Fruit fly (Drosophila melanogaster) whole organism, wandering third instar larva: ENCODE results near the gene CG1628.

Experiments used
- Abd-B ChIP-seq: fragments of >200 bp; optimal IDR thresholded peaks from 2 replicates; lab custom pipeline; 2017; ENCODE audit warnings: missing biosample characterization, missing genetic modification characterization
- CG32264 ChIP-seq: fragments of 200-800 bp; sonication (Bioruptor generic); optimal IDR thresholded peaks from 2 replicates; lab custom pipeline; 2016; ENCODE audit warnings: missing biosample characterization, missing genetic modification characterization
- Hnf4 ChIP-seq: fragments of 200-800 bp; sonication (Bioruptor generic); optimal IDR thresholded peaks from 2 replicates; lab custom pipeline; 2016; ENCODE audit warnings: missing biosample characterization, mild to moderate bottlenecking, missing genetic modification characterization
- Jra ChIP-seq: sonication (Bioruptor generic); optimal IDR thresholded peaks from 2 replicates; lab custom pipeline; 2016; ENCODE audit warnings: missing biosample characterization, missing genetic modification characterization
- br ChIP-seq: fragments of 200-800 bp; sonication (Bioruptor generic); optimal IDR thresholded peaks from 2 replicates; lab custom pipeline; 2016; ENCODE audit warnings: missing biosample characterization, missing genetic modification characterization
- dmrt93B ChIP-seq: fragments of 200-800 bp; sonication (Bioruptor generic); optimal IDR thresholded peaks from 2 replicates; lab custom pipeline; 2018; ENCODE audit warnings: missing biosample characterization, mild to moderate bottlenecking, missing genetic modification characterization
- pan ChIP-seq: fragments of >200 bp; optimal IDR thresholded peaks from 2 replicates; lab custom pipeline; 2017
- psq ChIP-seq: fragments of 200-800 bp; sonication (Bioruptor generic); optimal IDR thresholded peaks from 3 replicates; lab custom pipeline; 2017; ENCODE audit warnings: missing biosample characterization, mild to moderate bottlenecking, missing genetic modification characterization, moderate library complexity
- tai ChIP-seq: sonication (Bioruptor generic); optimal IDR thresholded peaks from 2 replicates; lab custom pipeline; 2016; ENCODE audit warnings: missing biosample characterization, missing genetic modification characterization
- woc ChIP-seq: sonication (Bioruptor generic); optimal IDR thresholded peaks from 2 replicates; lab custom pipeline; 2016; ENCODE audit warnings: missing biosample characterization, mild to moderate bottlenecking, missing genetic modification characterization

DNA sequence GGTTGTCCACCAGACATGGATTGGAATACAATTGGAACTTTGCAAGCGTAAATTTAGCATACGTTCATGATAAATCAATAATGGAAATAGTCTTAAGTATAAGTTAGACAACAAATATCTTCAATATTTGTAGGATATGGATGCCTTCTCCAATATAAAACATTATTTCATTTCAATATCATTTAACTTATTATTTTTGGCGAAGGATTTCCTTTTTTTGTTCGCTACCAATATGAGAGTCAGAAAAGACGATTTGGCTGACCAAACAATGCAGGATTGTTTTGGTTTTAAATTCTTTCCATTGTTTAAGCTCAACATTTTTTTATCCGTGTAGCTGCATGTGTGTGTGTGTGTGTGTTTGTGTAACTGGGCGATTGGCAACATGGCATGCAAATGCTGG, 12.7 kb upstream of the CG1628 start:
- TF ChIP-seq Hnf4 (GFP tag; lab: Kevin White, UChicago) (no peak), Abd-B (GFP tag; lab: Kevin White, UChicago) (no peak), woc (GFP tag; lab: Kevin White, UChicago) (no peak), pan (lab: Kevin White, UChicago) (no peak), Jra (GFP tag; lab: Kevin White, UChicago) (no peak), dmrt93B (GFP tag; lab: Kevin White, UChicago) (no peak), tai (GFP tag; lab: Kevin White, UChicago) (no peak), br (GFP tag; lab: Kevin White, UChicago) (no peak), psq (GFP tag; lab: Kevin White, UChicago) (no peak), CG32264 (GFP tag; lab: Kevin White, UChicago) (no peak)
